Fruit fly (Drosophila melanogaster) whole organism, pupa: ENCODE measurements around the gene CG43138.
A peak's percentile ranks its signal among the peaks of the same experiment; 100 is the strongest.

Source experiments
- CG10348 ChIP-seq: fragments of 200-800 bp; sonication (Bioruptor generic); IDR thresholded peaks from 2 replicates; pipeline ENCODE4 v1.3.6; 2022; ENCODE audit warnings: missing biosample characterization, missing genetic modification characterization
- CG12605 ChIP-seq: fragments of 200-800 bp; sonication (Bioruptor generic); IDR thresholded peaks from 2 replicates; pipeline ENCODE4 v1.3.6; 2022; ENCODE audit warnings: missing biosample characterization, missing genetic modification characterization
- CG13204 ChIP-seq: fragments of 200-800 bp; sonication (Bioruptor generic); optimal IDR thresholded peaks from 2 replicates; lab custom pipeline; 2018; ENCODE audit warnings: missing biosample characterization, mild to moderate bottlenecking, missing genetic modification characterization, moderate library complexity
- CG14655 ChIP-seq: fragments of 200-800 bp; sonication (Bioruptor generic); optimal IDR thresholded peaks from 3 replicates; lab custom pipeline; 2017; ENCODE audit warnings: mild to moderate bottlenecking, missing biosample characterization, missing genetic modification reagents, missing genetic modification characterization
- CG15710 ChIP-seq: fragments of 200-800 bp; sonication (Bioruptor generic); optimal IDR thresholded peaks from 2 replicates; lab custom pipeline; 2018; ENCODE audit warnings: missing biosample characterization, mild to moderate bottlenecking, missing genetic modification characterization, moderate library complexity
- CG17806 ChIP-seq: fragments of 200-800 bp; sonication (Bioruptor generic); optimal IDR thresholded peaks from 2 replicates; lab custom pipeline; 2018; ENCODE audit warnings: missing biosample characterization, mild to moderate bottlenecking, missing genetic modification characterization, moderate library complexity
- CG32121 ChIP-seq: fragments of 200-800 bp; sonication (Bioruptor generic); IDR thresholded peaks from 2 replicates; pipeline ENCODE4 v1.3.6; 2022; ENCODE audit warnings: missing biosample characterization, missing genetic modification characterization
- CG34367 ChIP-seq: fragments of 200-800 bp; sonication (Bioruptor generic); optimal IDR thresholded peaks from 2 replicates; lab custom pipeline; 2018; ENCODE audit warnings: missing biosample characterization, mild to moderate bottlenecking, missing genetic modification characterization
- CG4496 ChIP-seq: fragments of 200-800 bp; sonication (Bioruptor generic); IDR thresholded peaks from 3 replicates; pipeline ENCODE4 v1.3.6; 2022; ENCODE audit warnings: missing biosample characterization, missing genetic modification characterization
- CG8159 ChIP-seq: fragments of 200-800 bp; sonication (Bioruptor generic); optimal IDR thresholded peaks from 3 replicates; lab custom pipeline; 2018; ENCODE audit warnings: missing biosample characterization, mild to moderate bottlenecking, missing genetic modification characterization, moderate library complexity
- CG8301 ChIP-seq: fragments of 200-800 bp; sonication (Bioruptor generic); optimal IDR thresholded peaks from 2 replicates; lab custom pipeline; 2018; ENCODE audit warnings: missing biosample characterization, mild to moderate bottlenecking, missing genetic modification characterization
- CG9948 ChIP-seq: fragments of 200-800 bp; sonication (Bioruptor generic); optimal IDR thresholded peaks from 2 replicates; lab custom pipeline; 2018; ENCODE audit warnings: missing biosample characterization, mild to moderate bottlenecking, missing genetic modification characterization, moderate library complexity
- D1 ChIP-seq: fragments of 200-800 bp; sonication (Bioruptor generic); optimal IDR thresholded peaks from 2 replicates; lab custom pipeline; 2018; ENCODE audit warnings: missing biosample characterization, mild to moderate bottlenecking, missing genetic modification characterization, moderate library complexity
- EcR ChIP-seq: fragments of 200-800 bp; sonication (Bioruptor generic); optimal IDR thresholded peaks from 3 replicates; lab custom pipeline; 2019; ENCODE audit warnings: missing biosample characterization, missing genetic modification characterization, mild to moderate bottlenecking, moderate library complexity, missing genetic modification reagents
- Ets98B ChIP-seq: fragments of 200-800 bp; sonication (Bioruptor generic); IDR thresholded peaks from 2 replicates; pipeline ENCODE4 v1.3.6; 2022; ENCODE audit warnings: missing biosample characterization, missing genetic modification characterization
- Pif1A ChIP-seq: fragments of 200-800 bp; sonication (Bioruptor generic); optimal IDR thresholded peaks from 3 replicates; lab custom pipeline; 2016; ENCODE audit warnings: missing biosample characterization, missing genetic modification characterization
- Pif1B ChIP-seq: fragments of 200-800 bp; sonication (Bioruptor generic); optimal IDR thresholded peaks from 3 replicates; lab custom pipeline; 2016; ENCODE audit warnings: missing biosample characterization, missing genetic modification characterization
- Snoo ChIP-seq: fragments of 200-800 bp; sonication (Bioruptor generic); optimal IDR thresholded peaks from 3 replicates; lab custom pipeline; 2017; ENCODE audit warnings: missing biosample characterization, mild to moderate bottlenecking, missing genetic modification characterization, inconsistent platforms
- fd96Ca ChIP-seq: fragments of 200-800 bp; sonication (Bioruptor generic); IDR thresholded peaks from 3 replicates; pipeline ENCODE4 v1.3.6; 2022; ENCODE audit warnings: missing biosample characterization, missing genetic modification characterization
- gl ChIP-seq: fragments of 200-800 bp; sonication (Bioruptor generic); optimal IDR thresholded peaks from 2 replicates; lab custom pipeline; 2018; ENCODE audit warnings: missing biosample characterization, mild to moderate bottlenecking, missing genetic modification characterization
- rn ChIP-seq: fragments of 200-800 bp; sonication (Bioruptor generic); IDR thresholded peaks from 2 replicates; pipeline ENCODE4 v1.3.6; 2022; ENCODE audit warnings: missing biosample characterization, missing genetic modification characterization

Gene CG43138

DNA sequence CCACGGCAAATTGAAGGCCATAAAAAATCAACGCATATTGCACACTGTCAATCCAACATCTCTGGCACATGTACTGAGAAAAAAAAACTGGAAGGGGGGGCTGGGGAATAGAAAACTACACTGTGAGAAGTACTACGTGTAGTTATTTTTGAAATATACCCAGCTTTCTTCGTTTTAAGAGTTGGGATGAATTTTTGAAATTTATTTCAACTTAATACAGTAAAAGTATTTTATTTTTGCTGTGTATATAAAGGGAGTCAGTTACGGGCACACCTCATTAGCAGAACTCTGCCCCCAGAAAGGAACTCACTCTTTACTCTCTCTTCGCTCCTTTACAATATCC is 13.3 kb downstream of the CG43138 start:
- TF ChIP-seq CG32121 (GFP tag; lab: Robert Waterston, UW) (no peak), CG4496 (GFP tag; lab: Robert Waterston, UW) (no peak), EcR (no peak), gl (tag; lab: Kevin White, UChicago) (no peak), rn (no peak), Ets98B (GFP tag; lab: Robert Waterston, UW) (no peak), CG10348 (GFP tag; lab: Robert Waterston, UW) (no peak), CG8159 (tag; lab: Kevin White, UChicago) (peak; percentile 36), CG34367 (tag; lab: Kevin White, UChicago) (no peak), CG15710 (tag; lab: Kevin White, UChicago) (peak; percentile 34), CG17806 (tag; lab: Kevin White, UChicago) (peak; percentile 35), CG8301 (tag; lab: Kevin White, UChicago) (no peak), CG12605 (GFP tag; lab: Robert Waterston, UW) (no peak), CG13204 (GFP tag; lab: Kevin White, UChicago) (no peak), CG14655 (no peak), fd96Ca (no peak), Pif1A (GFP tag; lab: Kevin White, UChicago) (peak; percentile 37), Snoo (tag; lab: Kevin White, UChicago) (no peak), CG9948 (tag; lab: Kevin White, UChicago) (peak; percentile 45), D1 (tag; lab: Kevin White, UChicago) (no peak), Pif1B (GFP tag; lab: Kevin White, UChicago) (no peak)

DNA sequence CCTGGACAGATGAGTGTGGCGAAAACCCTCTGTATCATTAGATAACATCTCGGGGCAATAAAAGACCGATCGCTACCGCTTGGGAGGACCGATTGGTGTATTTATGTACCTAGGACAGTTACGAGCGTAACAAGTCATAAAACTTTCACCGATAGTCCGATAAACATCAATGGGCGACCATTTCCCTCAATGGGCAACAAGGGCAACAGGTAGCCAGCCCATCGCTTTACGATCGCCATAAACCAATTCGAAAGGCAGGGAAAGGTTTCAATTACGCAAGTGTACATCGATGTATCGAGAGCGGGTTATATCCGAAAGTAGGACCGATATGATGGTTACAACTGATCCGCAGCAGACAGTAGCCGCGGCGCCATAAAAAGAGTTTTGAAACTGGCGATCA is 14.4 kb downstream of the CG43138 start:
- TF ChIP-seq CG34367 (tag; lab: Kevin White, UChicago) (no peak), CG9948 (tag; lab: Kevin White, UChicago) (no peak), CG10348 (GFP tag; lab: Robert Waterston, UW) (no peak), rn (no peak), Pif1A (GFP tag; lab: Kevin White, UChicago) (no peak)

DNA sequence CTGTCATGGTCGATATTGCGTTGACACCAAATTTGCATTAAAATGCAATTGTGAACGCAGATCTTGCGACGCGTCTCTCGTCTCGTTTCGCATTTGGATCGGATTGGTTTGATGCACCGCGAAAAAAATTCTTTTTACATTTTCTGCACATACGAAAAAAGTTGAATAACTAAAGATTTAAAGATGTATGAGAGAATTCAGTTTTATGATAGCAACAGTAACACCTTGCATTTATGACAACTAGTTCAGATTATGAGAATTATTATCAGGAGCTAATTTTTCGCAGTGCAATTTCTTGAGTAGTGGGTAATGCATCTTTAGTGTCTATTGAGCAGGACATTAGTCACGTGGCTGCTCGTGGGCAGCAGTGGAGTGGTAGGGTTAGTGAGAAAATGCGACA is 15.8 kb downstream of the CG43138 start:
- TF ChIP-seq CG4496 (GFP tag; lab: Robert Waterston, UW) (peak; percentile 72), rn (no peak), CG17806 (tag; lab: Kevin White, UChicago) (peak; percentile 74), fd96Ca (0 out of 3 replicates have a peak, but pooled peaks have one; percentile 42), CG8301 (tag; lab: Kevin White, UChicago) (peak; percentile 77), CG34367 (tag; lab: Kevin White, UChicago) (peak; percentile 70), gl (tag; lab: Kevin White, UChicago) (peak; percentile 34), EcR (no peak), Snoo (tag; lab: Kevin White, UChicago) (no peak), CG15710 (tag; lab: Kevin White, UChicago) (peak; percentile 66), Pif1B (GFP tag; lab: Kevin White, UChicago) (peak; percentile 59), CG14655 (peak; percentile 84), Pif1A (GFP tag; lab: Kevin White, UChicago) (peak; percentile 57), Ets98B (GFP tag; lab: Robert Waterston, UW) (peak; percentile 57), CG32121 (GFP tag; lab: Robert Waterston, UW) (no peak), CG10348 (GFP tag; lab: Robert Waterston, UW) (no peak), CG8159 (tag; lab: Kevin White, UChicago) (peak; percentile 73), CG12605 (GFP tag; lab: Robert Waterston, UW) (no peak), CG9948 (tag; lab: Kevin White, UChicago) (peak; percentile 79), CG13204 (GFP tag; lab: Kevin White, UChicago) (peak; percentile 4), D1 (tag; lab: Kevin White, UChicago) (no peak)

DNA sequence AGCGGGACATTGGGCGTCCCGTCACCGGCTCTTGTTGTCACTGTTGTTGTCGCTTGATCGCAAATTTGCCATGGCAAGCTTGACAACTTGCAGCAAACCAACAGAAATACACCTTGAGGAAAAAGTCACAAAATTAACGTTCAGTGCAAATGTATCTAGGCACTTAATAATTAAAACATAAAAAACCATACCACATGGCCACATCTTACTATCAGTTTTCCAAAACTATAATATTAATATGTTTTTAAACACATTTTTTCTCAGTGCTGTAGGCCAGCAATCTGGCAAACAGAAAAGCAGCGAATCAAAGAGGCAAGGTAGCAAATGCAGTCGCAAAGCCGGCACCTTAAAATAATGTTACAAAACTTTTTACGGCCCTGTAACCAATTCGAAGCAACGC is 18.3 kb downstream of the CG43138 start:
- TF ChIP-seq CG32121 (GFP tag; lab: Robert Waterston, UW) (no peak), Ets98B (GFP tag; lab: Robert Waterston, UW) (no peak), Pif1A (GFP tag; lab: Kevin White, UChicago) (peak; percentile 9), gl (tag; lab: Kevin White, UChicago) (no peak), CG17806 (tag; lab: Kevin White, UChicago) (peak; percentile 45), CG13204 (GFP tag; lab: Kevin White, UChicago) (no peak), CG10348 (GFP tag; lab: Robert Waterston, UW) (no peak), Pif1B (GFP tag; lab: Kevin White, UChicago) (peak; percentile 19), D1 (tag; lab: Kevin White, UChicago) (no peak), CG9948 (tag; lab: Kevin White, UChicago) (peak; percentile 58), CG15710 (tag; lab: Kevin White, UChicago) (peak; percentile 45), fd96Ca (no peak), EcR (no peak), rn (no peak), Snoo (tag; lab: Kevin White, UChicago) (no peak), CG12605 (GFP tag; lab: Robert Waterston, UW) (no peak), CG34367 (tag; lab: Kevin White, UChicago) (peak; percentile 27), CG8301 (tag; lab: Kevin White, UChicago) (peak; percentile 45), CG4496 (GFP tag; lab: Robert Waterston, UW) (peak; percentile 33; the same call in 1 of the 3 replicates), CG14655 (peak; percentile 65), CG8159 (tag; lab: Kevin White, UChicago) (peak; percentile 46)
- TF ChIP-seq, all 21 proteins: peak for 10

DNA sequence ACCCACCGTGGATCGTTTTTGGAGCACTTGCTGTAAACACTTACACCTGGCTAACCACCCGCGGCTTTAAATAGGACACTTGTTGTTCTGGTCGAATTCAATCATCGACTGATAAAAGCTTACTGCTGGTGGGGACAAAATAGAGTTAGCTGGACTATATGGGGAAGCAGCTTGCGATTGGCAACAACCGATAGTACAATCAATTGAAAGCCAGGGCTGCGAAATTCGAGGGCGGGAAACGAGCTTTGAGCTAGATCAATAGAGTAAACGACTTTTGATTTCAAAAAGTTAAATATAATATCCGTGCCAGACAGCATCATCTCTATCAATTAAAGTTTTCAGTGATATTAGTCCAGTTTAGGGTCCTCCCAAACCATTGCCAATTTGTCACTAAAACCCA is 19.8 kb downstream of the CG43138 start, which contains the start of gene CG32719:
Gene CG32719, minus strand, starts transcription at position 101 of the 400 bp plus-strand sequence.
- TF ChIP-seq D1 (tag; lab: Kevin White, UChicago) = no peak
- no peak for TF ChIP-seq EcR
- no peak for TF ChIP-seq fd96Ca
- TF ChIP-seq CG10348 (GFP tag; lab: Robert Waterston, UW) = no peak
- no peak for TF ChIP-seq CG15710 (tag; lab: Kevin White, UChicago)
- no peak for TF ChIP-seq Pif1A (GFP tag; lab: Kevin White, UChicago)
- no peak for TF ChIP-seq CG34367 (tag; lab: Kevin White, UChicago)
- TF ChIP-seq CG14655 = no peak
- TF ChIP-seq CG17806 (tag; lab: Kevin White, UChicago) = no peak
